Worm (Caenorhabditis elegans) whole organism, L3 larva: ENCODE results near the gene nhr-197.

ENCODE experiments used
- egl-27 ChIP-seq: sonication (generic microtip); optimal IDR thresholded peaks from 4 replicates; lab custom pipeline; 2017; ENCODE audit warnings: missing biosample characterization, missing genetic modification reagents, missing genetic modification characterization
- lin-39 ChIP-seq: fragments of 150-350 bp; optimal IDR thresholded peaks from 2 replicates; lab custom pipeline; 2018; ENCODE audit warnings: missing biosample characterization, missing genetic modification reagents, missing genetic modification characterization
- nhr-25 ChIP-seq: sonication (generic microtip); optimal IDR thresholded peaks from 2 replicates; lab custom pipeline; 2017; ENCODE audit warnings: missing biosample characterization, missing genetic modification characterization
- nhr-28 ChIP-seq: fragments of 150-350 bp; optimal IDR thresholded peaks from 2 replicates; lab custom pipeline; 2014; ENCODE audit warnings: missing biosample characterization, missing genetic modification characterization
- snpc-4 ChIP-seq: fragments of 150-350 bp; optimal IDR thresholded peaks from 2 replicates; lab custom pipeline; 2014; ENCODE audit warnings: missing biosample characterization, missing genetic modification characterization
- unc-39 ChIP-seq: sonication (generic microtip); optimal IDR thresholded peaks from 4 replicates; lab custom pipeline; 2017; ENCODE audit warnings: missing biosample characterization, missing genetic modification characterization
- zag-1 ChIP-seq: fragments of 150-350 bp; optimal IDR thresholded peaks from 2 replicates; lab custom pipeline; 2014; ENCODE audit warnings: missing biosample characterization, missing genetic modification characterization
- ztf-4 ChIP-seq: fragments of 150-350 bp; optimal IDR thresholded peaks from 2 replicates; lab custom pipeline; 2014; ENCODE audit warnings: missing biosample characterization, missing genetic modification characterization

DNA sequence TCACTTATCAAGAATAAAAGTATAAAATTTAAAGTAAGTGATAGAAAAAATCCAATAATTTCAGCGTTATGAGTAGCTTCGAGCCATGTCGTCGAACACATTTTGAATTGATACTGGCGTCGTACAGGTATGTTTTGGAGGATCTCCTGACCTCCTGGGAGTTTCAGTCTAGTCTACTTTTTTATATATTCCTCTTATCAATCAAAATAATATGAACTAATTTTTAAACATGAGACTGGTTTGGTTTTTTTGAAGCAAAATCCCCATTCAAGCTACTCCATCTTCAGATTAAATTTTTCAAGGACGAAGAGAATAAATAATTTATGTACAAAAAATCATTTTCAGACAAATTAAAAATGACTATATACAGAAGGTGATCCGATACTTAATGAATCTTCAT is 24.1 kb downstream of the nhr-197 start, which contains the start of gene str-101:
- TF ChIP-seq nhr-25 (tag; lab: Kevin White, UChicago) (no peak), egl-27 (tag; lab: Kevin White, UChicago) (no peak), zag-1 (tag; lab: Kevin White, UChicago) (no peak), unc-39 (no peak), nhr-28 (tag; lab: Kevin White, UChicago) (no peak), ztf-4 (tag; lab: Kevin White, UChicago) (no peak), lin-39 (tag; lab: Kevin White, UChicago) (no peak), snpc-4 (no peak)
